Worm (Caenorhabditis elegans): ENCODE results near the gene K07F5.12.

ce11 chrIV:9840984-9841590 lies 14.7 kb upstream of the K07F5.12 start, which contains the start of the genes kin-24 and msp-56:
- TF ChIP-seq elt-2 (tag; optimal IDR thresholded peaks at IDR 0.05) (no peak), skn-1 (tag; optimal IDR thresholded peaks at IDR 0.05) (no peak), pha-4 (tag; optimal IDR thresholded peaks at IDR 0.05) (no peak), egl-27 (tag; optimal IDR thresholded peaks at IDR 0.05) (no peak), ama-1 (optimal IDR thresholded peaks at IDR 0.05) (no peak), ztf-4 (tag; optimal IDR thresholded peaks at IDR 0.05) (no peak), hmg-11 (tag; optimal IDR thresholded peaks at IDR 0.05) (no peak)
